Fruit fly (Drosophila melanogaster) whole organism, embryonic: ENCODE measurements around the gene Polr2M.

Experiments used
- Atf6 ChIP-seq: fragments of 200-800 bp; sonication (Bioruptor generic); IDR thresholded peaks from 2 replicates; pipeline ENCODE4 v1.3.6; 2022; ENCODE audit warnings: missing biosample characterization, missing genetic modification characterization
- CG13424 ChIP-seq: fragments of 200-800 bp; sonication (Bioruptor generic); optimal IDR thresholded peaks from 2 replicates; lab custom pipeline; 2019; ENCODE audit warnings: missing biosample characterization, mild to moderate bottlenecking, missing genetic modification characterization, moderate library complexity
- CG14441 ChIP-seq: fragments of 200-800 bp; sonication (Bioruptor generic); IDR thresholded peaks from 2 replicates; pipeline ENCODE4 v1.3.6; 2022; ENCODE audit warnings: missing biosample characterization, missing genetic modification characterization
- CG15073 ChIP-seq: fragments of 200-800 bp; sonication (Bioruptor generic); optimal IDR thresholded peaks from 2 replicates; lab custom pipeline; 2016; ENCODE audit warnings: missing biosample characterization, missing genetic modification characterization
- CG16863 ChIP-seq: fragments of 200-800 bp; sonication (Bioruptor generic); optimal IDR thresholded peaks from 3 replicates; lab custom pipeline; 2016; ENCODE audit warnings: missing biosample characterization, missing genetic modification characterization
- CG17328 ChIP-seq: fragments of 200-800 bp; sonication (Bioruptor generic); IDR thresholded peaks from 2 replicates; pipeline ENCODE4 v1.3.6; 2022; ENCODE audit warnings: missing biosample characterization, missing genetic modification characterization
- CG2202 ChIP-seq: fragments of 200-800 bp; sonication (Bioruptor generic); optimal IDR thresholded peaks from 2 replicates; lab custom pipeline; 2018; ENCODE audit warnings: missing biosample characterization, mild to moderate bottlenecking, missing genetic modification characterization
- CG30403 ChIP-seq: fragments of 200-800 bp; sonication (Bioruptor generic); optimal IDR thresholded peaks from 3 replicates; lab custom pipeline; 2016; ENCODE audit warnings: missing biosample characterization, missing genetic modification characterization
- CG31388 ChIP-seq: fragments of 200-800 bp; sonication (Bioruptor generic); optimal IDR thresholded peaks from 2 replicates; lab custom pipeline; 2016; ENCODE audit warnings: missing biosample characterization, missing genetic modification characterization
- CG34376 ChIP-seq: fragments of 200-800 bp; sonication (Bioruptor generic); optimal IDR thresholded peaks from 2 replicates; lab custom pipeline; 2018; ENCODE audit warnings: missing biosample characterization, mild to moderate bottlenecking, missing genetic modification characterization
- CG4730 ChIP-seq: fragments of 200-800 bp; sonication (Bioruptor generic); IDR thresholded peaks from 2 replicates; pipeline ENCODE4 v1.3.6; 2022; ENCODE audit warnings: missing biosample characterization, missing genetic modification characterization
- CG4854 ChIP-seq: fragments of 200-800 bp; sonication (Bioruptor generic); optimal IDR thresholded peaks from 2 replicates; lab custom pipeline; 2016; ENCODE audit warnings: missing biosample characterization, missing genetic modification characterization, inconsistent platforms
- CG7271 ChIP-seq: fragments of 200-800 bp; sonication (Bioruptor generic); optimal IDR thresholded peaks from 2 replicates; lab custom pipeline; 2018; ENCODE audit warnings: missing biosample characterization, mild to moderate bottlenecking, missing genetic modification characterization, moderate library complexity
- CG7928 ChIP-seq: fragments of 200-800 bp; sonication (Bioruptor generic); optimal IDR thresholded peaks from 2 replicates; lab custom pipeline; 2017; ENCODE audit warnings: missing biosample characterization, mild to moderate bottlenecking, missing genetic modification characterization
- CG8388 ChIP-seq: fragments of 200-800 bp; sonication (Bioruptor generic); optimal IDR thresholded peaks from 2 replicates; lab custom pipeline; 2019; ENCODE audit warnings: missing biosample characterization, mild to moderate bottlenecking, missing genetic modification characterization, moderate library complexity
- CG9727 ChIP-seq: fragments of 200-800 bp; sonication (Bioruptor generic); optimal IDR thresholded peaks from 3 replicates; lab custom pipeline; 2017; ENCODE audit warnings: missing biosample characterization, mild to moderate bottlenecking, missing genetic modification characterization
- CkIIα-i1 ChIP-seq: fragments of 200-800 bp; sonication (Bioruptor generic); IDR thresholded peaks from 2 replicates; pipeline ENCODE4 v1.3.6; 2022; ENCODE audit warnings: missing biosample characterization, missing genetic modification characterization
- D ChIP-seq, 2 experiments: fragments of 200-800 bp in 1 of 2; fragments of >200 bp in 1 of 2; sonication (Bioruptor generic) in 1 of 2; optimal IDR thresholded peaks; 2 replicates in 1 of 2; 3 replicates in 1 of 2; lab custom pipeline; 2017; ENCODE audit warnings: mild to moderate bottlenecking in 1 of 2, missing biosample characterization in 1 of 2, missing genetic modification characterization in 1 of 2, missing genetic modification reagents in 1 of 2
- Ets65A ChIP-seq: fragments of 200-800 bp; sonication (Bioruptor generic); peaks from one replicate; lab custom pipeline; 2016; ENCODE audit warnings: missing biosample characterization, missing genetic modification characterization
- Lpt ChIP-seq: fragments of >200 bp; optimal IDR thresholded peaks from 2 replicates; lab custom pipeline; 2018; ENCODE audit warnings: missing biosample characterization, missing genetic modification characterization
- NK7.1 ChIP-seq: fragments of 200-800 bp; sonication (Bioruptor generic); optimal IDR thresholded peaks from 3 replicates; lab custom pipeline; 2016; ENCODE audit warnings: missing biosample characterization, missing genetic modification characterization
- Neu2 ChIP-seq: fragments of 200-800 bp; sonication (Bioruptor generic); optimal IDR thresholded peaks from 3 replicates; lab custom pipeline; 2016; ENCODE audit warnings: missing biosample characterization, missing genetic modification characterization, borderline replicate concordance
- Nf-YA ChIP-seq: fragments of 200-800 bp; sonication (Bioruptor generic); IDR thresholded peaks from 2 replicates; pipeline ENCODE4 v1.3.6; 2022; ENCODE audit warnings: missing biosample characterization, missing genetic modification characterization
- Oli ChIP-seq: fragments of 200-800 bp; sonication (Bioruptor generic); optimal IDR thresholded peaks from 2 replicates; lab custom pipeline; 2018; ENCODE audit warnings: missing biosample characterization, mild to moderate bottlenecking, missing genetic modification characterization, moderate library complexity
- Optix ChIP-seq: fragments of 200-800 bp; sonication (Bioruptor generic); IDR thresholded peaks from 3 replicates; pipeline ENCODE4 v1.3.6; 2022; ENCODE audit warnings: missing biosample characterization, missing genetic modification characterization
- Sin3A ChIP-seq: fragments of >200 bp; optimal IDR thresholded peaks from 2 replicates; lab custom pipeline; 2018
- Sox100B ChIP-seq: fragments of 200-800 bp; sonication (Bioruptor generic); optimal IDR thresholded peaks from 3 replicates; lab custom pipeline; 2018; ENCODE audit warnings: missing biosample characterization, mild to moderate bottlenecking, missing genetic modification characterization
- amos ChIP-seq: fragments of 200-800 bp; sonication (Bioruptor generic); IDR thresholded peaks from 2 replicates; pipeline ENCODE4 v1.3.6; 2022; ENCODE audit warnings: missing biosample characterization, missing genetic modification characterization; ENCODE audit not compliant: partially characterized antibody
- aop ChIP-seq: fragments of 200-800 bp; sonication (Bioruptor generic); IDR thresholded peaks from 2 replicates; pipeline ENCODE4 v1.3.6; 2022; ENCODE audit warnings: missing biosample characterization, missing genetic modification characterization
- bigmax ChIP-seq: fragments of 200-800 bp; sonication (Bioruptor generic); optimal IDR thresholded peaks from 2 replicates; lab custom pipeline; 2018; ENCODE audit warnings: missing biosample characterization, mild to moderate bottlenecking, missing genetic modification characterization
- bowl ChIP-seq: fragments of 200-800 bp; sonication (Bioruptor generic); IDR thresholded peaks from 2 replicates; pipeline ENCODE4 v1.3.6; 2022; ENCODE audit warnings: missing biosample characterization, missing genetic modification characterization
- crp ChIP-seq, 2 experiments: fragments of 200-800 bp; sonication (Bioruptor generic); optimal IDR thresholded peaks; 2 replicates in 1 of 2; 3 replicates in 1 of 2; lab custom pipeline; 2017; ENCODE audit warnings: missing biosample characterization in 2 of 2, missing genetic modification characterization in 2 of 2, mild to moderate bottlenecking in 1 of 2, moderate library complexity in 1 of 2
- dati ChIP-seq: fragments of 200-800 bp; sonication (Bioruptor generic); IDR thresholded peaks from 2 replicates; pipeline ENCODE4 v1.3.6; 2022; ENCODE audit warnings: missing biosample characterization, missing genetic modification characterization
- dm ChIP-seq: fragments of 200-800 bp; sonication (Bioruptor generic); optimal IDR thresholded peaks from 3 replicates; lab custom pipeline; 2016; ENCODE audit warnings: missing biosample characterization, missing genetic modification characterization
- en ChIP-seq: fragments of 200-800 bp; sonication (Bioruptor generic); optimal IDR thresholded peaks from 2 replicates; lab custom pipeline; 2016; ENCODE audit warnings: missing biosample characterization, missing genetic modification characterization
- esg ChIP-seq: fragments of 200-800 bp; sonication (Bioruptor generic); conservative IDR thresholded peaks from 2 replicates; pipeline ENCODE4 v1.3.6; 2022; ENCODE audit warnings: missing biosample characterization, missing genetic modification characterization
- fd102C ChIP-seq: fragments of 200-800 bp; sonication (Bioruptor generic); optimal IDR thresholded peaks from 2 replicates; lab custom pipeline; 2018; ENCODE audit warnings: missing biosample characterization, mild to moderate bottlenecking, missing genetic modification characterization, moderate library complexity
- fd96Cb ChIP-seq: fragments of 200-800 bp; sonication (Bioruptor generic); optimal IDR thresholded peaks from 2 replicates; lab custom pipeline; 2018; ENCODE audit warnings: missing biosample characterization, mild to moderate bottlenecking, missing genetic modification characterization, moderate library complexity
- gce ChIP-seq: fragments of 200-800 bp; sonication (Bioruptor generic); IDR thresholded peaks from 3 replicates; pipeline ENCODE4 v1.3.6; 2022; ENCODE audit warnings: missing biosample characterization, missing genetic modification characterization
- ham ChIP-seq: fragments of 200-800 bp; sonication (Bioruptor generic); IDR thresholded peaks from 2 replicates; pipeline ENCODE4 v1.3.6; 2022; ENCODE audit warnings: missing biosample characterization, missing genetic modification characterization
- ind ChIP-seq: fragments of 200-800 bp; sonication (Bioruptor generic); optimal IDR thresholded peaks from 3 replicates; lab custom pipeline; 2016; ENCODE audit warnings: missing biosample characterization, missing genetic modification characterization
- inv ChIP-seq: fragments of 200-800 bp; sonication (Bioruptor generic); IDR thresholded peaks from 2 replicates; pipeline ENCODE4 v1.3.6; 2022; ENCODE audit warnings: missing biosample characterization, missing genetic modification characterization; ENCODE audit not compliant: partially characterized antibody
- schlank ChIP-seq: fragments of 200-800 bp; sonication (Bioruptor generic); optimal IDR thresholded peaks from 2 replicates; lab custom pipeline; 2018; ENCODE audit warnings: missing biosample characterization, mild to moderate bottlenecking, missing genetic modification characterization
- sna ChIP-seq: fragments of 200-800 bp; sonication (Bioruptor generic); IDR thresholded peaks from 2 replicates; pipeline ENCODE4 v1.3.6; 2022; ENCODE audit warnings: missing biosample characterization, missing genetic modification characterization; ENCODE audit not compliant: partially characterized antibody
- tin ChIP-seq: fragments of 200-800 bp; sonication (Bioruptor generic); optimal IDR thresholded peaks from 3 replicates; lab custom pipeline; 2016; ENCODE audit warnings: missing biosample characterization, missing genetic modification characterization
- tx ChIP-seq: fragments of 200-800 bp; sonication (Bioruptor generic); optimal IDR thresholded peaks from 2 replicates; lab custom pipeline; 2016; ENCODE audit warnings: missing biosample characterization, missing genetic modification characterization
- unc-4 ChIP-seq: fragments of 200-800 bp; sonication (Bioruptor generic); IDR thresholded peaks from 2 replicates; pipeline ENCODE4 v1.3.6; 2022; ENCODE audit warnings: missing biosample characterization, missing genetic modification characterization; ENCODE audit not compliant: partially characterized antibody
- unpg ChIP-seq: fragments of 200-800 bp; sonication (Bioruptor generic); optimal IDR thresholded peaks from 3 replicates; lab custom pipeline; 2018; ENCODE audit warnings: missing biosample characterization, mild to moderate bottlenecking, missing genetic modification characterization, moderate library complexity
- wek ChIP-seq: fragments of 200-800 bp; sonication (Bioruptor generic); optimal IDR thresholded peaks from 3 replicates; lab custom pipeline; 2018; ENCODE audit warnings: missing biosample characterization, mild to moderate bottlenecking, missing genetic modification characterization, moderate library complexity
- zfh1 ChIP-seq: fragments of 200-800 bp; sonication (Bioruptor generic); IDR thresholded peaks from 3 replicates; pipeline ENCODE4 v1.3.6; 2022; ENCODE audit warnings: missing biosample characterization, missing genetic modification characterization

The Polr2M gene

dm6 chr3R:19180263-19180893 lies 48.9 kb upstream of the Polr2M start, which contains the start of the genes CG5555 and myd (continued):
- TF ChIP-seq CG34376 (no peak), CG15073 (GFP tag; lab: Kevin White, UChicago) (no peak), Sox100B (GFP tag; lab: Kevin White, UChicago) (no peak), gce (no peak), CG8388 (GFP tag; lab: Kevin White, UChicago) (no peak), ind (GFP tag; lab: Kevin White, UChicago) (no peak), ham (GFP tag; lab: Robert Waterston, UW) (no peak), tin (GFP tag; lab: Kevin White, UChicago) (no peak), NK7.1 (GFP tag; lab: Kevin White, UChicago) (peak; percentile 30), sna (GFP tag; lab: Robert Waterston, UW) (peak; percentile 82), Neu2 (no peak), Optix (peak; percentile 42; the same call in 1 of the 3 replicates), tx (GFP tag; lab: Kevin White, UChicago) (peak; percentile 27), fd96Cb (tag; lab: Kevin White, UChicago) (no peak), en (no peak), CG13424 (tag; lab: Kevin White, UChicago) (peak; percentile 34), Oli (tag; lab: Kevin White, UChicago) (no peak), CG30403 (GFP tag; lab: Kevin White, UChicago) (peak; percentile 41), Ets65A (GFP tag; lab: Kevin White, UChicago) (no peak), Atf6 (peak; percentile 74), CG2202 (tag; lab: Kevin White, UChicago) (no peak), aop (no peak), CG16863 (GFP tag; lab: Kevin White, UChicago) (no peak), CG17328 (GFP tag; lab: Robert Waterston, UW) (peak; percentile 53), Sin3A (lab: Kevin White, UChicago) (peak; percentile 35), CG31388 (GFP tag; lab: Kevin White, UChicago) (no peak), Lpt (no peak), schlank (tag; lab: Kevin White, UChicago) (no peak), CG7928 (GFP tag; lab: Kevin White, UChicago) (peak; percentile 7), CG9727 (GFP tag; lab: Kevin White, UChicago) (no peak), zfh1 (GFP tag; lab: Robert Waterston, UW) (0 out of 3 replicates have a peak, but pooled peaks have one; percentile 43), amos (GFP tag; lab: Robert Waterston, UW) (peak; percentile 69; the same call in 1 of the 2 replicates), unpg (peak; percentile 46), CG4730 (GFP tag; lab: Robert Waterston, UW) (no peak), fd102C (no peak), unc-4 (GFP tag; lab: Robert Waterston, UW) (peak; percentile 71), inv (peak; percentile 49), Nf-YA (no peak), crp (GFP tag; optimal IDR thresholded peaks at IDR 0.05; lab: Kevin White, UChicago) (peak in 1 of 2 experiments; percentile 4), CkIIα-i1 (GFP tag; lab: Robert Waterston, UW) (no peak), D (optimal IDR thresholded peaks at IDR 0.05; lab: Kevin White, UChicago) (no peak), D (GFP tag; optimal IDR thresholded peaks at IDR 0.05; lab: Kevin White, UChicago) (no peak), CG7271 (tag; lab: Kevin White, UChicago) (no peak), CG14441 (GFP tag; lab: Robert Waterston, UW) (no peak), dati (GFP tag; lab: Robert Waterston, UW) (no peak), dm (no peak), wek (GFP tag; lab: Kevin White, UChicago) (no peak), bigmax (no peak), CG4854 (GFP tag; lab: Kevin White, UChicago) (no peak), esg (GFP tag; lab: Robert Waterston, UW) (no peak), bowl (GFP tag; lab: Robert Waterston, UW) (peak; percentile 19; the same call in 1 of the 2 replicates)
